Fruit fly (Drosophila melanogaster): ENCODE measurements around the gene bdl.

bdl gene

dm6 chr2L:4370592-4370991, 46.2 kb downstream of the bdl start:
- TF ChIP-seq EcR (GFP tag; optimal IDR thresholded peaks at IDR 0.05) (no peak), CG8478 (optimal IDR thresholded peaks at IDR 0.05) (no peak), psq (optimal IDR thresholded peaks at IDR 0.05) (no peak)

- TF ChIP-seq CG8478 (optimal IDR thresholded peaks at IDR 0.05): peak; percentile 87
- TF ChIP-seq EcR (GFP tag; optimal IDR thresholded peaks at IDR 0.05): no peak
- peak; percentile 62 for TF ChIP-seq Dll (optimal IDR thresholded peaks at IDR 0.05)
These were observed 47.3 kb downstream of the bdl start for dm6 chr2L:4371516-4372136.

dm6 chr2L:4372802-4373570, 48.6 kb downstream of the bdl start:
- TF ChIP-seq EcR (GFP tag; optimal IDR thresholded peaks at IDR 0.05) (no peak), Dll (optimal IDR thresholded peaks at IDR 0.05) (no peak), psq (optimal IDR thresholded peaks at IDR 0.05) (no peak), CG8478 (optimal IDR thresholded peaks at IDR 0.05) (no peak), usp (GFP tag; optimal IDR thresholded peaks at IDR 0.05) (no peak), pan (optimal IDR thresholded peaks at IDR 0.05) (no peak)

- TF ChIP-seq usp (GFP tag; optimal IDR thresholded peaks at IDR 0.05): no peak
- TF ChIP-seq psq (optimal IDR thresholded peaks at IDR 0.05): no peak
- TF ChIP-seq EcR (GFP tag; optimal IDR thresholded peaks at IDR 0.05): no peak
- TF ChIP-seq CG8478 (optimal IDR thresholded peaks at IDR 0.05): no peak
- TF ChIP-seq Dll (optimal IDR thresholded peaks at IDR 0.05): no peak
- TF ChIP-seq pan (optimal IDR thresholded peaks at IDR 0.05): no peak
These were observed 51.0 kb downstream of the bdl start for dm6 chr2L:4375035-4376009.

dm6 chr2L:4377747-4378146, 53.4 kb downstream of the bdl start:
- no peak for TF ChIP-seq EcR (GFP tag; optimal IDR thresholded peaks at IDR 0.05)
- TF ChIP-seq CG8478 (optimal IDR thresholded peaks at IDR 0.05): no peak
- TF ChIP-seq pan (optimal IDR thresholded peaks at IDR 0.05): no peak
- no peak for TF ChIP-seq usp (GFP tag; optimal IDR thresholded peaks at IDR 0.05)
- TF ChIP-seq psq (optimal IDR thresholded peaks at IDR 0.05): no peak
- no peak for TF ChIP-seq Dll (optimal IDR thresholded peaks at IDR 0.05)

- TF ChIP-seq psq (optimal IDR thresholded peaks at IDR 0.05) (no peak), EcR (GFP tag; optimal IDR thresholded peaks at IDR 0.05) (no peak), pan (optimal IDR thresholded peaks at IDR 0.05) (no peak), CG8478 (optimal IDR thresholded peaks at IDR 0.05) (no peak), Dll (optimal IDR thresholded peaks at IDR 0.05) (no peak), usp (GFP tag; optimal IDR thresholded peaks at IDR 0.05) (no peak)
These were observed 54.0 kb downstream of the bdl start for dm6 chr2L:4378380-4378779.

Data from whole organism.